Worm (Caenorhabditis elegans) whole organism, L3 larva: ENCODE data around the gene ZK84.5.

Experiments
- aly-2 ChIP-seq: fragments of 150-350 bp; optimal IDR thresholded peaks from 2 replicates; lab custom pipeline; 2014; ENCODE audit warnings: missing biosample characterization, missing genetic modification characterization
- ama-1 ChIP-seq: fragments of 150-350 bp; optimal IDR thresholded peaks from 2 replicates; lab custom pipeline; 2018
- ceh-16 ChIP-seq: sonication (generic microtip); optimal IDR thresholded peaks from 2 replicates; lab custom pipeline; 2017; ENCODE audit warnings: missing biosample characterization, missing genetic modification characterization
- lin-15B ChIP-seq: fragments of 150-350 bp; optimal IDR thresholded peaks from 2 replicates; lab custom pipeline; 2014; ENCODE audit warnings: missing biosample characterization, missing genetic modification characterization
- lin-39 ChIP-seq: fragments of 150-350 bp; optimal IDR thresholded peaks from 2 replicates; lab custom pipeline; 2018; ENCODE audit warnings: missing biosample characterization, missing genetic modification reagents, missing genetic modification characterization
- pha-4 ChIP-seq: fragments of 150-350 bp; optimal IDR thresholded peaks from 2 replicates; lab custom pipeline; 2014; ENCODE audit warnings: missing biosample characterization, missing genetic modification reagents, missing genetic modification characterization
- sea-2 ChIP-seq: fragments of 150-350 bp; sonication (generic microtip); optimal IDR thresholded peaks from 4 replicates; lab custom pipeline; 2014; ENCODE audit warnings: missing biosample characterization, missing genetic modification reagents, missing genetic modification characterization
- skn-1 ChIP-seq: fragments of 150-350 bp; optimal IDR thresholded peaks from 2 replicates; lab custom pipeline; 2014; ENCODE audit warnings: missing biosample characterization, missing genetic modification characterization

- TF ChIP-seq ama-1 (lab: Kevin White, UChicago) (no peak), skn-1 (tag; lab: Kevin White, UChicago) (no peak), sea-2 (GFP tag; lab: Kevin White, UChicago) (no peak), lin-15B (no peak), pha-4 (tag; lab: Kevin White, UChicago) (no peak), ceh-16 (no peak), lin-39 (tag; lab: Kevin White, UChicago) (no peak), aly-2 (no peak)
Observed at ce11 chrII:5969303-5969702, 47.0 kb downstream of the ZK84.5 start, which contains the start of gene B0034.4.
